Fruit fly (Drosophila melanogaster) whole organism, embryonic: Measurements from ENCODE around the gene KdelR.

Experiments
- ATbp ChIP-seq: fragments of 200-800 bp; sonication (Bioruptor generic); optimal IDR thresholded peaks from 2 replicates; lab custom pipeline; 2017; ENCODE audit warnings: missing biosample characterization, mild to moderate bottlenecking, missing genetic modification characterization, missing genetic modification reagents
- BEAF-32 ChIP-seq: fragments of 200-800 bp; sonication (Bioruptor generic); optimal IDR thresholded peaks from 3 replicates; lab custom pipeline; 2017; ENCODE audit warnings: missing biosample characterization, missing genetic modification characterization, mild to moderate bottlenecking, moderate library complexity, missing genetic modification reagents
- CG10209 ChIP-seq: fragments of 200-800 bp; sonication (Bioruptor generic); optimal IDR thresholded peaks from 3 replicates; lab custom pipeline; 2017; ENCODE audit warnings: missing biosample characterization, mild to moderate bottlenecking, missing genetic modification characterization, missing genetic modification reagents
- CG13424 ChIP-seq: fragments of 200-800 bp; sonication (Bioruptor generic); optimal IDR thresholded peaks from 2 replicates; lab custom pipeline; 2019; ENCODE audit warnings: missing biosample characterization, mild to moderate bottlenecking, missing genetic modification characterization, moderate library complexity
- CG14965 ChIP-seq: fragments of 200-800 bp; sonication (Bioruptor generic); optimal IDR thresholded peaks from 2 replicates; lab custom pipeline; 2016; ENCODE audit warnings: missing biosample characterization, missing genetic modification characterization, borderline replicate concordance
- CG17186 ChIP-seq: fragments of 200-800 bp; sonication (Bioruptor generic); optimal IDR thresholded peaks from 3 replicates; lab custom pipeline; 2017; ENCODE audit warnings: missing biosample characterization, missing genetic modification reagents, missing genetic modification characterization
- CG17385 ChIP-seq: fragments of 200-800 bp; sonication (Bioruptor generic); optimal IDR thresholded peaks from 3 replicates; lab custom pipeline; 2018; ENCODE audit warnings: missing biosample characterization, mild to moderate bottlenecking, missing genetic modification characterization
- CG17568 ChIP-seq: fragments of 200-800 bp; sonication (Bioruptor generic); optimal IDR thresholded peaks from 2 replicates; lab custom pipeline; 2018; ENCODE audit warnings: missing biosample characterization, mild to moderate bottlenecking, missing genetic modification characterization, moderate library complexity
- CG17612 ChIP-seq: fragments of 200-800 bp; sonication (Bioruptor generic); IDR thresholded peaks from 2 replicates; pipeline ENCODE4 v1.3.6; 2022; ENCODE audit warnings: missing biosample characterization, missing genetic modification characterization
- CG18011 ChIP-seq: fragments of 200-800 bp; sonication (Bioruptor generic); optimal IDR thresholded peaks from 2 replicates; lab custom pipeline; 2017; ENCODE audit warnings: missing biosample characterization, missing genetic modification characterization, mild to moderate bottlenecking, moderate library complexity, missing genotype
- CG1832 ChIP-seq: fragments of 200-800 bp; sonication (Bioruptor generic); optimal IDR thresholded peaks from 2 replicates; lab custom pipeline; 2017; ENCODE audit warnings: missing biosample characterization, mild to moderate bottlenecking, missing genetic modification characterization, inconsistent platforms
- CG18599 ChIP-seq: fragments of 200-800 bp; sonication (Bioruptor generic); optimal IDR thresholded peaks from 3 replicates; lab custom pipeline; 2017; ENCODE audit warnings: missing biosample characterization, missing genetic modification characterization, mild to moderate bottlenecking, moderate library complexity, missing genetic modification reagents
- CG2129 ChIP-seq: fragments of 200-800 bp; sonication (Bioruptor generic); IDR thresholded peaks from 2 replicates; pipeline ENCODE4 v1.3.6; 2022; ENCODE audit warnings: missing biosample characterization, missing genetic modification characterization; ENCODE audit not compliant: partially characterized antibody
- CG30431 ChIP-seq: fragments of 200-800 bp; sonication (Bioruptor generic); optimal IDR thresholded peaks from 2 replicates; lab custom pipeline; 2017; ENCODE audit warnings: missing biosample characterization, missing genetic modification characterization
- CG3065 ChIP-seq: fragments of 200-800 bp; sonication (Bioruptor generic); optimal IDR thresholded peaks from 2 replicates; lab custom pipeline; 2016; ENCODE audit warnings: missing biosample characterization, missing genetic modification characterization
- CG31365 ChIP-seq: fragments of 200-800 bp; sonication (Bioruptor generic); optimal IDR thresholded peaks from 2 replicates; lab custom pipeline; 2018; ENCODE audit warnings: missing biosample characterization, mild to moderate bottlenecking, missing genetic modification characterization
- CG34376 ChIP-seq: fragments of 200-800 bp; sonication (Bioruptor generic); optimal IDR thresholded peaks from 2 replicates; lab custom pipeline; 2018; ENCODE audit warnings: missing biosample characterization, mild to moderate bottlenecking, missing genetic modification characterization
- CG4730 ChIP-seq: fragments of 200-800 bp; sonication (Bioruptor generic); IDR thresholded peaks from 2 replicates; pipeline ENCODE4 v1.3.6; 2022; ENCODE audit warnings: missing biosample characterization, missing genetic modification characterization
- CG5953 ChIP-seq: fragments of 200-800 bp; sonication (Bioruptor generic); IDR thresholded peaks from 2 replicates; pipeline ENCODE4 v1.3.6; 2022; ENCODE audit warnings: missing biosample characterization, missing genetic modification characterization
- CG7271 ChIP-seq: fragments of 200-800 bp; sonication (Bioruptor generic); optimal IDR thresholded peaks from 2 replicates; lab custom pipeline; 2018; ENCODE audit warnings: missing biosample characterization, mild to moderate bottlenecking, missing genetic modification characterization, moderate library complexity
- CG7372 ChIP-seq: fragments of 200-800 bp; sonication (Bioruptor generic); IDR thresholded peaks from 2 replicates; pipeline ENCODE4 v1.3.6; 2022; ENCODE audit warnings: missing biosample characterization, missing genetic modification characterization
- CG7786 ChIP-seq: fragments of 200-800 bp; sonication (Bioruptor generic); optimal IDR thresholded peaks from 2 replicates; lab custom pipeline; 2016; ENCODE audit warnings: missing biosample characterization, missing genetic modification characterization
- CG7928 ChIP-seq: fragments of 200-800 bp; sonication (Bioruptor generic); optimal IDR thresholded peaks from 2 replicates; lab custom pipeline; 2017; ENCODE audit warnings: missing biosample characterization, mild to moderate bottlenecking, missing genetic modification characterization
- CG8924 ChIP-seq: fragments of 200-800 bp; optimal IDR thresholded peaks from 3 replicates; lab custom pipeline; 2019; ENCODE audit warnings: missing biosample characterization, mild to moderate bottlenecking, missing genetic modification characterization, moderate library complexity
- CG9727 ChIP-seq: fragments of 200-800 bp; sonication (Bioruptor generic); optimal IDR thresholded peaks from 3 replicates; lab custom pipeline; 2017; ENCODE audit warnings: missing biosample characterization, mild to moderate bottlenecking, missing genetic modification characterization
- CoRest ChIP-seq: fragments of 200-800 bp; sonication (Bioruptor generic); optimal IDR thresholded peaks from 3 replicates; lab custom pipeline; 2018; ENCODE audit warnings: missing biosample characterization, mild to moderate bottlenecking, missing genetic modification characterization, moderate library complexity
- Gug ChIP-seq: fragments of 200-800 bp; sonication (Bioruptor generic); IDR thresholded peaks from 4 replicates; pipeline ENCODE4 v1.3.6; 2022; ENCODE audit warnings: missing biosample characterization, missing genetic modification characterization
- Hr39 ChIP-seq: fragments of >200 bp; optimal IDR thresholded peaks from 2 replicates; lab custom pipeline; 2017
- Hsf ChIP-seq: fragments of 200-800 bp; sonication (Bioruptor generic); optimal IDR thresholded peaks from 3 replicates; lab custom pipeline; 2016; ENCODE audit warnings: missing biosample characterization, missing genetic modification characterization
- MTF-1 ChIP-seq: fragments of 200-800 bp; sonication (Bioruptor generic); optimal IDR thresholded peaks from 2 replicates; lab custom pipeline; 2018; ENCODE audit warnings: missing biosample characterization, mild to moderate bottlenecking, missing genetic modification characterization, borderline replicate concordance
- Max ChIP-seq: fragments of 200-800 bp; sonication (Bioruptor generic); optimal IDR thresholded peaks from 2 replicates; lab custom pipeline; 2016; ENCODE audit warnings: missing biosample characterization, mild to moderate bottlenecking, missing genetic modification characterization
- Mrtf ChIP-seq: fragments of 200-800 bp; sonication (Bioruptor generic); IDR thresholded peaks from 3 replicates; pipeline ENCODE4 v1.3.6; 2022; ENCODE audit warnings: missing biosample characterization, missing genetic modification characterization
- Rfx ChIP-seq: fragments of 200-800 bp; sonication (Bioruptor generic); IDR thresholded peaks from 2 replicates; pipeline ENCODE4 v1.3.6; 2022; ENCODE audit warnings: missing biosample characterization, missing genetic modification characterization
- ab ChIP-seq: fragments of 200-800 bp; sonication (Bioruptor generic); optimal IDR thresholded peaks from 2 replicates; lab custom pipeline; 2016; ENCODE audit warnings: missing biosample characterization, missing genetic modification characterization
- ac ChIP-seq: fragments of 200-800 bp; sonication (Bioruptor generic); optimal IDR thresholded peaks from 3 replicates; lab custom pipeline; 2017; ENCODE audit warnings: missing biosample characterization, mild to moderate bottlenecking, missing genetic modification characterization
- amos ChIP-seq: fragments of 200-800 bp; sonication (Bioruptor generic); IDR thresholded peaks from 2 replicates; pipeline ENCODE4 v1.3.6; 2022; ENCODE audit warnings: missing biosample characterization, missing genetic modification characterization; ENCODE audit not compliant: partially characterized antibody
- danr ChIP-seq: fragments of 200-800 bp; sonication (Bioruptor generic); IDR thresholded peaks from 2 replicates; pipeline ENCODE4 v1.3.6; 2022; ENCODE audit warnings: missing biosample characterization, missing genetic modification characterization
- en ChIP-seq: fragments of 200-800 bp; sonication (Bioruptor generic); optimal IDR thresholded peaks from 2 replicates; lab custom pipeline; 2016; ENCODE audit warnings: missing biosample characterization, missing genetic modification characterization
- exex ChIP-seq: fragments of 200-800 bp; sonication (Bioruptor generic); optimal IDR thresholded peaks from 4 replicates; lab custom pipeline; 2018; ENCODE audit warnings: missing biosample characterization, mild to moderate bottlenecking, missing genetic modification characterization, moderate library complexity
- fd3F ChIP-seq: fragments of 200-800 bp; sonication (Bioruptor generic); optimal IDR thresholded peaks from 2 replicates; lab custom pipeline; 2018; ENCODE audit warnings: missing biosample characterization, mild to moderate bottlenecking, missing genetic modification characterization, moderate library complexity
- hbn ChIP-seq: fragments of 200-800 bp; sonication (Bioruptor generic); IDR thresholded peaks from 2 replicates; pipeline ENCODE4 v1.3.6; 2022; ENCODE audit warnings: missing biosample characterization, missing genetic modification characterization; ENCODE audit not compliant: partially characterized antibody
- kah ChIP-seq: fragments of 200-800 bp; sonication (Bioruptor generic); optimal IDR thresholded peaks from 2 replicates; lab custom pipeline; 2018; ENCODE audit warnings: missing biosample characterization, mild to moderate bottlenecking, missing genetic modification characterization
- pho ChIP-seq: fragments of 200-800 bp; sonication (Bioruptor generic); optimal IDR thresholded peaks from 2 replicates; lab custom pipeline; 2016; ENCODE audit warnings: missing biosample characterization, missing genetic modification characterization
- pum ChIP-seq: fragments of 200-800 bp; sonication (Bioruptor generic); optimal IDR thresholded peaks from 2 replicates; lab custom pipeline; 2016; ENCODE audit warnings: missing biosample characterization, missing genetic modification characterization
- ro ChIP-seq: fragments of 200-800 bp; sonication (Bioruptor generic); IDR thresholded peaks from 2 replicates; pipeline ENCODE4 v1.3.6; 2022; ENCODE audit warnings: missing biosample characterization, missing genetic modification characterization
- seq ChIP-seq: fragments of 200-800 bp; sonication (Bioruptor generic); IDR thresholded peaks from 2 replicates; pipeline ENCODE4 v1.3.6; 2022; ENCODE audit warnings: missing biosample characterization, missing genetic modification characterization
- toy ChIP-seq: fragments of 200-800 bp; sonication (Bioruptor generic); IDR thresholded peaks from 2 replicates; pipeline ENCODE4 v1.3.6; 2022; ENCODE audit warnings: missing biosample characterization, missing genetic modification characterization
- tup ChIP-seq: fragments of 200-800 bp; sonication (Bioruptor generic); optimal IDR thresholded peaks from 2 replicates; lab custom pipeline; 2016; ENCODE audit warnings: missing biosample characterization, mild to moderate bottlenecking, missing genetic modification characterization, moderate library complexity
- vnd ChIP-seq: fragments of 200-800 bp; sonication (Bioruptor generic); IDR thresholded peaks from 3 replicates; pipeline ENCODE4 v1.3.6; 2022; ENCODE audit warnings: missing biosample characterization, missing genetic modification characterization; ENCODE audit not compliant: partially characterized antibody
- zen2 ChIP-seq: fragments of 200-800 bp; sonication (Bioruptor generic); IDR thresholded peaks from 3 replicates; pipeline ENCODE4 v1.3.6; 2022; ENCODE audit warnings: missing biosample characterization, missing genetic modification characterization; ENCODE audit not compliant: partially characterized antibody

The KdelR gene

dm6 chr2L:10468388-10468787 lies 41.7 kb downstream of the KdelR start (continued):
- TF ChIP-seq CG2129 (no peak), ac (GFP tag; lab: Kevin White, UChicago) (no peak), CG18011 (GFP tag; lab: Kevin White, UChicago) (no peak), danr (GFP tag; lab: Robert Waterston, UW) (no peak), en (no peak), exex (peak; percentile 4), Mrtf (GFP tag; lab: Robert Waterston, UW) (peak; percentile 70), seq (GFP tag; lab: Robert Waterston, UW) (no peak), CG8924 (peak; percentile 42), CG18599 (peak; percentile 47), tup (GFP tag; lab: Kevin White, UChicago) (no peak), CG17385 (GFP tag; lab: Kevin White, UChicago) (peak; percentile 48), CG9727 (GFP tag; lab: Kevin White, UChicago) (peak; percentile 26), MTF-1 (GFP tag; lab: Kevin White, UChicago) (no peak), CG17612 (GFP tag; lab: Robert Waterston, UW) (peak; percentile 43; the same call in 1 of the 2 replicates), toy (GFP tag; lab: Robert Waterston, UW) (0 out of 2 replicates have a peak, but pooled peaks have one; percentile 14), CG30431 (GFP tag; lab: Kevin White, UChicago) (peak; percentile 8), CG7928 (GFP tag; lab: Kevin White, UChicago) (no peak), pum (no peak), CG17186 (no peak), CG7372 (GFP tag; lab: Robert Waterston, UW) (peak; percentile 62; the same call in 1 of the 2 replicates), fd3F (GFP tag; lab: Kevin White, UChicago) (peak; percentile 33), CG5953 (GFP tag; lab: Robert Waterston, UW) (no peak), Gug (peak; percentile 41; the same call in 2 of the 4 replicates), hbn (GFP tag; lab: Robert Waterston, UW) (no peak), Max (GFP tag; lab: Kevin White, UChicago) (no peak), pho (peak; percentile 6), ab (GFP tag; lab: Kevin White, UChicago) (no peak), CG7271 (tag; lab: Kevin White, UChicago) (no peak), CG34376 (GFP tag; lab: Kevin White, UChicago) (no peak), ro (no peak), CG31365 (tag; lab: Kevin White, UChicago) (no peak), CG4730 (GFP tag; lab: Robert Waterston, UW) (peak; percentile 38; the same call in 1 of the 2 replicates), CG17568 (peak; percentile 34), kah (GFP tag; lab: Kevin White, UChicago) (peak; percentile 90), CG1832 (GFP tag; lab: Kevin White, UChicago) (no peak), CoRest (tag; lab: Kevin White, UChicago) (peak; percentile 63), zen2 (GFP tag; lab: Robert Waterston, UW) (no peak), CG13424 (tag; lab: Kevin White, UChicago) (peak; percentile 67), vnd (no peak), Rfx (GFP tag; lab: Robert Waterston, UW) (peak; percentile 86), CG7786 (GFP tag; lab: Kevin White, UChicago) (peak; percentile 42), ATbp (GFP tag; lab: Kevin White, UChicago) (peak; percentile 49), amos (GFP tag; lab: Robert Waterston, UW) (no peak), CG10209 (GFP tag; lab: Kevin White, UChicago) (peak; percentile 39), CG3065 (GFP tag; lab: Kevin White, UChicago) (no peak), Hr39 (lab: Kevin White, UChicago) (no peak), Hsf (GFP tag; lab: Kevin White, UChicago) (no peak), BEAF-32 (GFP tag; lab: Kevin White, UChicago) (no peak), CG14965 (GFP tag; lab: Kevin White, UChicago) (no peak)
